Worm (Caenorhabditis elegans): Measurements from ENCODE around the gene srsx-35.
A peak's percentile ranks its signal among the peaks of the same experiment; 100 is the strongest.

The srsx-35 gene

DNA sequence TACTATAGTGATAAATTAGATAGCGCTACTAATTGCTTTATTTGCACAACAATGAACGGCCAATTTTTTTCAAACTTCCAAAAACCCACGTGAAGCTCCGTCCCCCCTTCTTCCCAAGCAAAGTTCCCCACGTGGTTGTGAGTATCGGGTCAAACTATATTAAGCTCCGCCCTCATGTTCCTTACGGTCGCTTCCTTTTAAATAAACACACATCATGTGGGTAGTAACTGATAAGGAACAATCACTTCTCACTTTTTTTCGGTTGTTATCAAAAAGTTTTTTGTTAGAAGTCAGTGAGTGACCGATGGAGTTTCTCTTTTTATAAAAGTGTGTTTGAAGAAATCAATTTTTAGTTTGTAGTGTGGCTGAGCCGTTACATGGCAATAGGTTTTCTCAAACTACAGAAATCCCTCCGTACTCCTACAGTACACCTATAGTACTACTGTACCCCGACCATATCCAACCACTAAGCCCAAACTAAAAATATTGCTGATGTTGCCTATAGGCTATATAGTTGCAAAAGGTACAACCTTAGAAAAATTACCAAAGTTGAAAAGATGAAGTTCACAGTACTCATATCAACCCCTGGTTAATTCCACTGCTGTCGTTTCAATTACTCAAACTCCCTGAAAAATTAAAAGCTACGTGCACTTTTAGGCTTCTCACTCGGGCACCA lies 31.2 kb downstream of the srsx-35 start (continued):
- TF ChIP-seq nhr-71 (tag; optimal IDR thresholded peaks at IDR 0.05) (peak; percentile 37), ces-1 (GFP tag; optimal IDR thresholded peaks at IDR 0.05) (no peak), isw-1 (GFP tag; IDR thresholded peaks at IDR 0.05) (no peak), lin-35 (GFP tag; optimal IDR thresholded peaks at IDR 0.05) (peak in 1 of 2 experiments; percentile 78), unc-130 (tag; optimal IDR thresholded peaks at IDR 0.05) (peak; percentile 9), mab-9 (GFP tag; IDR thresholded peaks at IDR 0.05) (no peak), dpl-1 (GFP tag; optimal IDR thresholded peaks at IDR 0.05) (peak in 1 of 3 experiments; percentile 1), zip-4 (GFP tag; optimal IDR thresholded peaks at IDR 0.05) (no peak), aha-1 (tag; optimal IDR thresholded peaks at IDR 0.05) (peak; percentile 40), mdl-1 (tag; optimal IDR thresholded peaks at IDR 0.05) (peak in 1 of 2 experiments; percentile 93), blmp-1 (tag; optimal IDR thresholded peaks at IDR 0.05) (peak; percentile 50), nhr-90 (tag; optimal IDR thresholded peaks at IDR 0.05; ENCODE audit: poor library complexity) (peak; percentile 54), jun-1 (tag; optimal IDR thresholded peaks at IDR 0.05) (no peak), hlh-4 (tag; optimal IDR thresholded peaks at IDR 0.05) (no peak), lin-15B (tag; optimal IDR thresholded peaks at IDR 0.05) (no peak), unc-62 (GFP tag; optimal IDR thresholded peaks at IDR 0.05) (no peak), hpl-2 (GFP tag; optimal IDR thresholded peaks at IDR 0.05) (no peak), elt-3 (tag; optimal IDR thresholded peaks at IDR 0.05) (peak in 2 of 6 experiments; percentile 71 to 77), ztf-11 (tag; optimal IDR thresholded peaks at IDR 0.05) (no peak), nhr-237 (tag; optimal IDR thresholded peaks at IDR 0.05) (no peak), nhr-76 (tag; optimal IDR thresholded peaks at IDR 0.05) (no peak), pax-3 (tag; optimal IDR thresholded peaks at IDR 0.05) (no peak)

DNA sequence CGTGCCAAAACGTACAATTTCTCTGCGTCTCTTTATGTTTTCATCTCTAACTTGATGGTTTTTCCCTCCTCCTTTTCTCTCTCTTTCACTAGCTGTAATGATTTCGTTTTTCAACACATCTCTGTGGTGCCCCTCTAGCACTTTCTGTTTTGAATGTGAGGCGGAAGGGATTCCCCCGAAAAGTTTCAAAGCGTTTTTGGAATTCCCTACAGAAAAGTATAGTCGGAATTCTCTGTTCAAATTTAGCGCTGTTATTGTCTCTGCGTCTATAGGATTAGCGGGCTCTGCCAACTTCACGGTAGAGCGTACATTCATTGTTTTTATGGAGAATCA lies 31.7 kb downstream of the srsx-35 start:
- no peak for TF ChIP-seq nhr-77 (tag; optimal IDR thresholded peaks at IDR 0.05)
- TF ChIP-seq nhr-20 (tag; optimal IDR thresholded peaks at IDR 0.05) = peak; percentile 59
- TF ChIP-seq tbx-2 (tag; optimal IDR thresholded peaks at IDR 0.05) = peak; percentile 11
- TF ChIP-seq zag-1 (tag; optimal IDR thresholded peaks at IDR 0.05) = no peak
- TF ChIP-seq zip-4 (GFP tag; optimal IDR thresholded peaks at IDR 0.05) = no peak
- TF ChIP-seq irx-1 (tag; optimal IDR thresholded peaks at IDR 0.05) = no peak
- TF ChIP-seq aly-2 (tag; optimal IDR thresholded peaks at IDR 0.05) = no peak
- TF ChIP-seq nhr-19 (GFP tag; conservative IDR thresholded peaks at IDR 0.05) = peak; percentile 56
- TF ChIP-seq snu-23 (GFP tag; optimal IDR thresholded peaks at IDR 0.05) = peak; percentile 71
- no peak for TF ChIP-seq mab-9 (GFP tag; IDR thresholded peaks at IDR 0.05)
- TF ChIP-seq grh-1 (GFP tag; IDR thresholded peaks at IDR 0.05) = no peak
- peak; percentile 8 for TF ChIP-seq fos-1 (tag; optimal IDR thresholded peaks at IDR 0.05)
- TF ChIP-seq isw-1 (GFP tag; IDR thresholded peaks at IDR 0.05) = no peak
- no peak for TF ChIP-seq mef-2 (tag; optimal IDR thresholded peaks at IDR 0.05)
- no peak for TF ChIP-seq fkh-4 (tag; optimal IDR thresholded peaks at IDR 0.05; ENCODE audit: borderline replicate concordance)
- no peak for TF ChIP-seq ama-1 (optimal IDR thresholded peaks at IDR 0.05)
- peak; percentile 41 for TF ChIP-seq skn-1 (tag; optimal IDR thresholded peaks at IDR 0.05)
- TF ChIP-seq ceh-8 (GFP tag; optimal IDR thresholded peaks at IDR 0.05) = no peak
- no peak for TF ChIP-seq sptf-1 (tag; optimal IDR thresholded peaks at IDR 0.05)
- peak; percentile 30 for TF ChIP-seq C16A3.4 (tag; optimal IDR thresholded peaks at IDR 0.05)
- peak; percentile 27 to 89 for TF ChIP-seq mdl-1 (tag; optimal IDR thresholded peaks at IDR 0.05)
- TF ChIP-seq lin-39 (tag; optimal IDR thresholded peaks at IDR 0.05) = no peak
- peak; percentile 13 for TF ChIP-seq unc-86 (tag; optimal IDR thresholded peaks at IDR 0.05)
- TF ChIP-seq lsy-2 (tag; optimal IDR thresholded peaks at IDR 0.05) = peak; percentile 32 to 47
- TF ChIP-seq nhr-71 (tag; optimal IDR thresholded peaks at IDR 0.05) = peak; percentile 84
- no peak for TF ChIP-seq nhr-11 (tag; optimal IDR thresholded peaks at IDR 0.05)
- TF ChIP-seq efl-3 (GFP tag; optimal IDR thresholded peaks at IDR 0.05) = no peak
- peak; percentile 51 for TF ChIP-seq lir-3 (tag; optimal IDR thresholded peaks at IDR 0.05; ENCODE audit: poor library complexity)
- TF ChIP-seq nhr-90 (tag; optimal IDR thresholded peaks at IDR 0.05; ENCODE audit: poor library complexity) = no peak
- peak; percentile 36 for TF ChIP-seq swsn-7 (tag; optimal IDR thresholded peaks at IDR 0.05)
- TF ChIP-seq alr-1 (tag; optimal IDR thresholded peaks at IDR 0.05; ENCODE audit: borderline replicate concordance) = no peak
- no peak for TF ChIP-seq jun-1 (tag; optimal IDR thresholded peaks at IDR 0.05)
- TF ChIP-seq nhr-47 (tag; optimal IDR thresholded peaks at IDR 0.05) = peak; percentile 45
- TF ChIP-seq snpc-4 (tag; optimal IDR thresholded peaks at IDR 0.05) = no peak
- TF ChIP-seq elt-2 (tag; optimal IDR thresholded peaks at IDR 0.05) = no peak
- no peak for TF ChIP-seq pqm-1 (tag; optimal IDR thresholded peaks at IDR 0.05)

Data from whole organism, L1 larva.